Fruit fly (Drosophila melanogaster) whole organism, embryonic: Measurements from ENCODE around the gene ND-13A.

Experiments
- Aef1 ChIP-seq: fragments of 200-800 bp; sonication (Bioruptor generic); IDR thresholded peaks from 3 replicates; pipeline ENCODE4 v1.3.6; 2022; ENCODE audit warnings: missing biosample characterization, missing genetic modification characterization
- Atf-2 ChIP-seq: fragments of 200-800 bp; sonication (Bioruptor generic); optimal IDR thresholded peaks from 2 replicates; lab custom pipeline; 2016; ENCODE audit warnings: missing biosample characterization, missing genetic modification characterization
- BtbVII ChIP-seq: fragments of 200-800 bp; sonication (Bioruptor generic); optimal IDR thresholded peaks from 3 replicates; lab custom pipeline; 2017; ENCODE audit warnings: missing biosample characterization, mild to moderate bottlenecking, missing genetic modification characterization
- CG10147 ChIP-seq: fragments of 200-800 bp; sonication (Bioruptor generic); optimal IDR thresholded peaks from 2 replicates; lab custom pipeline; 2019; ENCODE audit warnings: missing biosample characterization, mild to moderate bottlenecking, missing genetic modification characterization, moderate library complexity
- CG10267 ChIP-seq: fragments of 200-800 bp; sonication (Bioruptor generic); optimal IDR thresholded peaks from 2 replicates; lab custom pipeline; 2018; ENCODE audit warnings: missing biosample characterization, mild to moderate bottlenecking, missing genetic modification characterization, moderate library complexity
- CG10321 ChIP-seq: fragments of 200-800 bp; sonication (Bioruptor generic); IDR thresholded peaks from 2 replicates; pipeline ENCODE4 v1.3.6; 2022; ENCODE audit warnings: missing biosample characterization, missing genetic modification characterization
- CG10431 ChIP-seq: fragments of 200-800 bp; sonication (Bioruptor generic); optimal IDR thresholded peaks from 3 replicates; lab custom pipeline; 2018; ENCODE audit warnings: missing biosample characterization, mild to moderate bottlenecking, missing genetic modification characterization
- CG11504 ChIP-seq: fragments of 200-800 bp; sonication (Bioruptor generic); optimal IDR thresholded peaks from 3 replicates; lab custom pipeline; 2019; ENCODE audit warnings: missing biosample characterization, mild to moderate bottlenecking, missing genetic modification characterization, moderate library complexity
- CG12071 ChIP-seq: fragments of 200-800 bp; sonication (Bioruptor generic); optimal IDR thresholded peaks from 3 replicates; lab custom pipeline; 2018; ENCODE audit warnings: missing biosample characterization, mild to moderate bottlenecking, missing genetic modification characterization
- CG12942 ChIP-seq: fragments of 200-800 bp; sonication (Bioruptor generic); optimal IDR thresholded peaks from 3 replicates; lab custom pipeline; 2016; ENCODE audit warnings: missing biosample characterization, missing genetic modification characterization
- CG14667 ChIP-seq: fragments of 200-800 bp; sonication (Bioruptor generic); IDR thresholded peaks from 2 replicates; pipeline ENCODE4 v1.3.6; 2022; ENCODE audit warnings: missing biosample characterization, missing genetic modification characterization
- CG1602 ChIP-seq: fragments of 200-800 bp; sonication (Bioruptor generic); optimal IDR thresholded peaks from 3 replicates; lab custom pipeline; 2016; ENCODE audit warnings: missing biosample characterization, missing genetic modification characterization
- CG16815 ChIP-seq: fragments of 200-800 bp; sonication (Bioruptor generic); optimal IDR thresholded peaks from 3 replicates; lab custom pipeline; 2017; ENCODE audit warnings: missing biosample characterization, mild to moderate bottlenecking, missing genetic modification characterization
- CG17186 ChIP-seq: fragments of 200-800 bp; sonication (Bioruptor generic); optimal IDR thresholded peaks from 3 replicates; lab custom pipeline; 2017; ENCODE audit warnings: missing biosample characterization, missing genetic modification reagents, missing genetic modification characterization
- CG18262 ChIP-seq: fragments of 200-800 bp; optimal IDR thresholded peaks from 3 replicates; lab custom pipeline; 2019; ENCODE audit warnings: missing biosample characterization, mild to moderate bottlenecking, missing genetic modification characterization, moderate library complexity
- CG30431 ChIP-seq: fragments of 200-800 bp; sonication (Bioruptor generic); optimal IDR thresholded peaks from 2 replicates; lab custom pipeline; 2017; ENCODE audit warnings: missing biosample characterization, missing genetic modification characterization
- CG32772 ChIP-seq: fragments of 200-800 bp; sonication (Bioruptor generic); IDR thresholded peaks from 2 replicates; pipeline ENCODE4 v1.3.6; 2022; ENCODE audit warnings: missing biosample characterization, missing genetic modification characterization
- CG4854 ChIP-seq: fragments of 200-800 bp; sonication (Bioruptor generic); optimal IDR thresholded peaks from 2 replicates; lab custom pipeline; 2016; ENCODE audit warnings: missing biosample characterization, missing genetic modification characterization, inconsistent platforms
- CG6654 ChIP-seq: fragments of 200-800 bp; sonication (Bioruptor generic); optimal IDR thresholded peaks from 2 replicates; lab custom pipeline; 2017; ENCODE audit warnings: missing biosample characterization, mild to moderate bottlenecking, missing genetic modification characterization
- CG9609 ChIP-seq: fragments of 200-800 bp; sonication (Bioruptor generic); optimal IDR thresholded peaks from 3 replicates; lab custom pipeline; 2016; ENCODE audit warnings: missing biosample characterization, missing genetic modification characterization
- D ChIP-seq, 2 experiments: fragments of 200-800 bp in 1 of 2; fragments of >200 bp in 1 of 2; sonication (Bioruptor generic) in 1 of 2; optimal IDR thresholded peaks; 2 replicates in 1 of 2; 3 replicates in 1 of 2; lab custom pipeline; 2017; ENCODE audit warnings: mild to moderate bottlenecking in 1 of 2, missing biosample characterization in 1 of 2, missing genetic modification characterization in 1 of 2, missing genetic modification reagents in 1 of 2
- Dad ChIP-seq: fragments of 200-800 bp; sonication (Bioruptor generic); optimal IDR thresholded peaks from 3 replicates; lab custom pipeline; 2016; ENCODE audit warnings: missing biosample characterization, missing genetic modification characterization
- Ets65A ChIP-seq: fragments of 200-800 bp; sonication (Bioruptor generic); peaks from one replicate; lab custom pipeline; 2016; ENCODE audit warnings: missing biosample characterization, missing genetic modification characterization
- Hand ChIP-seq: fragments of 200-800 bp; sonication (Bioruptor generic); optimal IDR thresholded peaks from 2 replicates; lab custom pipeline; 2017; ENCODE audit warnings: mild to moderate bottlenecking, missing biosample characterization, missing genetic modification reagents, missing genetic modification characterization
- Hey ChIP-seq: fragments of 200-800 bp; sonication (Bioruptor generic); optimal IDR thresholded peaks from 3 replicates; lab custom pipeline; 2018; ENCODE audit warnings: missing biosample characterization, mild to moderate bottlenecking, missing genetic modification characterization
- Hmx ChIP-seq: fragments of 200-800 bp; sonication (Bioruptor generic); optimal IDR thresholded peaks from 2 replicates; lab custom pipeline; 2016; ENCODE audit warnings: missing biosample characterization, missing genetic modification characterization
- Kr ChIP-seq: fragments of 200-800 bp; sonication (Bioruptor generic); optimal IDR thresholded peaks from 2 replicates; lab custom pipeline; 2017; ENCODE audit warnings: missing biosample characterization, mild to moderate bottlenecking, missing genetic modification characterization
- Lim3 ChIP-seq: fragments of 200-800 bp; sonication (Bioruptor generic); IDR thresholded peaks from 2 replicates; pipeline ENCODE4 v1.3.6; 2022; ENCODE audit warnings: missing biosample characterization, missing genetic modification characterization
- Meics ChIP-seq: fragments of 200-800 bp; sonication (Bioruptor generic); optimal IDR thresholded peaks from 2 replicates; lab custom pipeline; 2017; ENCODE audit warnings: missing biosample characterization, mild to moderate bottlenecking, missing genetic modification characterization
- NK7.1 ChIP-seq: fragments of 200-800 bp; sonication (Bioruptor generic); optimal IDR thresholded peaks from 3 replicates; lab custom pipeline; 2016; ENCODE audit warnings: missing biosample characterization, missing genetic modification characterization
- Oaz ChIP-seq: fragments of 200-800 bp; sonication (Bioruptor generic); IDR thresholded peaks from 2 replicates; pipeline ENCODE4 v1.3.6; 2022; ENCODE audit warnings: missing biosample characterization, missing genetic modification characterization
- Sin3A ChIP-seq: fragments of >200 bp; optimal IDR thresholded peaks from 2 replicates; lab custom pipeline; 2018
- Six4 ChIP-seq: fragments of 200-800 bp; sonication (Bioruptor generic); optimal IDR thresholded peaks from 2 replicates; lab custom pipeline; 2016; ENCODE audit warnings: missing biosample characterization, missing genetic modification characterization
- ato ChIP-seq: fragments of 200-800 bp; sonication (Bioruptor generic); IDR thresholded peaks from 2 replicates; pipeline ENCODE4 v1.3.6; 2022; ENCODE audit warnings: missing biosample characterization, missing genetic modification characterization; ENCODE audit not compliant: partially characterized antibody
- bcd ChIP-seq: fragments of 200-800 bp; sonication (Bioruptor generic); optimal IDR thresholded peaks from 2 replicates; lab custom pipeline; 2017; ENCODE audit warnings: missing biosample characterization, mild to moderate bottlenecking, missing genetic modification characterization
- bsh ChIP-seq, 2 experiments: fragments of 200-800 bp; sonication (Bioruptor generic); optimal IDR thresholded peaks; 2 replicates each; lab custom pipeline; 2017 to 2018; ENCODE audit warnings: mild to moderate bottlenecking in 2 of 2, missing biosample characterization in 2 of 2, missing genetic modification characterization in 2 of 2, moderate library complexity in 1 of 2
- esg ChIP-seq: fragments of 200-800 bp; sonication (Bioruptor generic); conservative IDR thresholded peaks from 2 replicates; pipeline ENCODE4 v1.3.6; 2022; ENCODE audit warnings: missing biosample characterization, missing genetic modification characterization
- gfzf ChIP-seq: fragments of 200-800 bp; sonication (Bioruptor generic); optimal IDR thresholded peaks from 2 replicates; lab custom pipeline; 2016; ENCODE audit warnings: missing biosample characterization, mild to moderate bottlenecking, missing genetic modification characterization, moderate library complexity
- jigr1 ChIP-seq: fragments of 200-800 bp; sonication (Bioruptor generic); IDR thresholded peaks from 3 replicates; pipeline ENCODE4 v1.3.6; 2022; ENCODE audit warnings: missing biosample characterization, missing genetic modification characterization
- klu ChIP-seq: fragments of 200-800 bp; sonication (Bioruptor generic); IDR thresholded peaks from 2 replicates; pipeline ENCODE4 v1.3.6; 2022; ENCODE audit warnings: missing biosample characterization, missing genetic modification characterization
- kni ChIP-seq: fragments of 200-800 bp; sonication (Bioruptor generic); optimal IDR thresholded peaks from 3 replicates; lab custom pipeline; 2017; ENCODE audit warnings: mild to moderate bottlenecking, missing biosample characterization, missing genetic modification reagents, missing genetic modification characterization
- lmd ChIP-seq: fragments of 200-800 bp; sonication (Bioruptor generic); IDR thresholded peaks from 2 replicates; pipeline ENCODE4 v1.3.6; 2022; ENCODE audit warnings: missing biosample characterization, missing genetic modification characterization
- lola ChIP-seq, 3 experiments: fragments of >200 bp in 2 of 3; fragments of 200-800 bp in 1 of 3; sonication (Bioruptor generic) in 1 of 3; optimal IDR thresholded peaks; 2 replicates each; lab custom pipeline; 2017 to 2019; ENCODE audit warnings: missing biosample characterization in 3 of 3, missing genetic modification characterization in 3 of 3, mild to moderate bottlenecking in 1 of 3, moderate library complexity in 1 of 3
- p53 ChIP-seq: fragments of 200-800 bp; sonication (Bioruptor generic); optimal IDR thresholded peaks from 2 replicates; lab custom pipeline; 2016; ENCODE audit warnings: missing biosample characterization, missing genetic modification characterization
- pfk ChIP-seq: fragments of 200-800 bp; sonication (Bioruptor generic); optimal IDR thresholded peaks from 2 replicates; lab custom pipeline; 2018; ENCODE audit warnings: missing biosample characterization, mild to moderate bottlenecking, missing genetic modification characterization, moderate library complexity
- pho ChIP-seq: fragments of 200-800 bp; sonication (Bioruptor generic); optimal IDR thresholded peaks from 2 replicates; lab custom pipeline; 2016; ENCODE audit warnings: missing biosample characterization, missing genetic modification characterization
- phol ChIP-seq: fragments of 200-800 bp; sonication (Bioruptor generic); optimal IDR thresholded peaks from 3 replicates; lab custom pipeline; 2018; ENCODE audit warnings: missing biosample characterization, mild to moderate bottlenecking, missing genetic modification characterization, moderate library complexity
- pros ChIP-seq: fragments of 200-800 bp; sonication (Bioruptor generic); optimal IDR thresholded peaks from 3 replicates; lab custom pipeline; 2019; ENCODE audit warnings: missing biosample characterization, mild to moderate bottlenecking, missing genetic modification characterization, moderate library complexity
- psq ChIP-seq: fragments of 200-800 bp; sonication (Bioruptor generic); optimal IDR thresholded peaks from 2 replicates; lab custom pipeline; 2017; ENCODE audit warnings: missing biosample characterization, missing genetic modification characterization
- sens-2 ChIP-seq: fragments of 200-800 bp; sonication (Bioruptor generic); IDR thresholded peaks from 2 replicates; pipeline ENCODE4 v1.3.6; 2022; ENCODE audit warnings: missing biosample characterization, missing genetic modification characterization
- sug ChIP-seq: fragments of 200-800 bp; optimal IDR thresholded peaks from 2 replicates; lab custom pipeline; 2019; ENCODE audit warnings: missing biosample characterization, mild to moderate bottlenecking, missing genetic modification characterization, moderate library complexity
- zen ChIP-seq: fragments of 200-800 bp; sonication (Bioruptor generic); optimal IDR thresholded peaks from 3 replicates; lab custom pipeline; 2018; ENCODE audit warnings: missing biosample characterization, mild to moderate bottlenecking, missing genetic modification characterization, moderate library complexity

ND-13A gene

DNA sequence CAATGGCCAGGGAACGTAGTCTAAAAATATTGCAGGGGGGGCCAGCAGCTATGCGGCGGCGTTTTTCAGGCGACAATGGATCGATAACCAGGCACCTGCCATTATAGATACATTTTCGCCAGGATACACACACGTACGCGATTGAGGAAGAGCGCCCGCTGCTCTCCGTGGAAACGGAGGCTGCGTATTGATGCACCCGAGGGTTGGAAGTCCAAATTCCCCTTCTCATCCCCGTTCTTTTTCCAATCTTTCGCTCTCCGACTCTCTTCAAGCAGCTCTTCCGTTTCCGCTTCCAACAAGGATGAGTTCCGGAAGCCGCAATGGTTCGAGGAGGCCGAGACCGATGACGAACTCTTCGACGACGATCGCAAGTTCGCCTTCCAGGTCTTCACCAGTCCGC lies 3.3 kb downstream of the ND-13A start (continued):
- TF ChIP-seq CG1602 (GFP tag; lab: Kevin White, UChicago) (no peak), jigr1 (GFP tag; lab: Robert Waterston, UW) (no peak), kni (GFP tag; lab: Kevin White, UChicago) (peak; percentile 51), Aef1 (no peak), Hmx (GFP tag; lab: Kevin White, UChicago) (no peak), Dad (GFP tag; lab: Kevin White, UChicago) (no peak), CG9609 (GFP tag; lab: Kevin White, UChicago) (no peak), ato (no peak), NK7.1 (GFP tag; lab: Kevin White, UChicago) (no peak), sens-2 (GFP tag; lab: Robert Waterston, UW) (no peak), klu (GFP tag; lab: Robert Waterston, UW) (no peak), bcd (GFP tag; lab: Kevin White, UChicago) (no peak), CG10147 (no peak), D (optimal IDR thresholded peaks at IDR 0.05; lab: Kevin White, UChicago) (no peak), D (GFP tag; optimal IDR thresholded peaks at IDR 0.05; lab: Kevin White, UChicago) (no peak), Hey (no peak), phol (no peak), Ets65A (GFP tag; lab: Kevin White, UChicago) (no peak), Atf-2 (GFP tag; lab: Kevin White, UChicago) (no peak), gfzf (GFP tag; lab: Kevin White, UChicago) (no peak), CG18262 (no peak), lmd (no peak), CG10267 (no peak), bsh (GFP tag; optimal IDR thresholded peaks at IDR 0.05; lab: Kevin White, UChicago) (no peak), CG16815 (GFP tag; lab: Kevin White, UChicago) (no peak), CG6654 (no peak), esg (GFP tag; lab: Robert Waterston, UW) (no peak), Oaz (GFP tag; lab: Robert Waterston, UW) (no peak), CG30431 (no peak), p53 (GFP tag; lab: Kevin White, UChicago) (no peak), Meics (GFP tag; lab: Kevin White, UChicago) (peak; percentile 69), CG12071 (GFP tag; lab: Kevin White, UChicago) (peak; percentile 86), CG4854 (no peak), CG12942 (no peak), CG32772 (no peak), Lim3 (GFP tag; lab: Robert Waterston, UW) (no peak), Kr (GFP tag; lab: Kevin White, UChicago) (no peak), pros (GFP tag; lab: Kevin White, UChicago) (no peak), CG10321 (GFP tag; lab: Robert Waterston, UW) (no peak), Sin3A (lab: Kevin White, UChicago) (no peak), psq (GFP tag; lab: Kevin White, UChicago) (no peak), CG17186 (GFP tag; lab: Kevin White, UChicago) (no peak), sug (tag; lab: Kevin White, UChicago) (no peak), CG10431 (GFP tag; lab: Kevin White, UChicago) (peak; percentile 52), pfk (peak; percentile 73), CG14667 (GFP tag; lab: Robert Waterston, UW) (no peak), zen (no peak), BtbVII (GFP tag; lab: Kevin White, UChicago) (peak; percentile 58), lola (GFP tag; optimal IDR thresholded peaks at IDR 0.05; lab: Kevin White, UChicago) (no peak), Six4 (GFP tag; lab: Kevin White, UChicago) (no peak), Hand (GFP tag; lab: Kevin White, UChicago) (peak; percentile 81), CG11504 (tag; lab: Kevin White, UChicago) (peak; percentile 12), pho (GFP tag; lab: Kevin White, UChicago) (no peak)
